Fruit fly (Drosophila melanogaster) whole organism, embryonic: ENCODE measurements around the gene Spn27A.

Source experiments
- Aef1 ChIP-seq: fragments of 200-800 bp; sonication (Bioruptor generic); IDR thresholded peaks from 3 replicates; pipeline ENCODE4 v1.3.6; 2022; ENCODE audit warnings: missing biosample characterization, missing genetic modification characterization
- Asciz ChIP-seq: fragments of 200-800 bp; sonication (Bioruptor generic); optimal IDR thresholded peaks from 2 replicates; lab custom pipeline; 2017; ENCODE audit warnings: missing biosample characterization, mild to moderate bottlenecking, missing genetic modification characterization, missing genetic modification reagents
- BtbVII ChIP-seq: fragments of 200-800 bp; sonication (Bioruptor generic); optimal IDR thresholded peaks from 3 replicates; lab custom pipeline; 2017; ENCODE audit warnings: missing biosample characterization, mild to moderate bottlenecking, missing genetic modification characterization
- CG10147 ChIP-seq: fragments of 200-800 bp; sonication (Bioruptor generic); optimal IDR thresholded peaks from 2 replicates; lab custom pipeline; 2019; ENCODE audit warnings: missing biosample characterization, mild to moderate bottlenecking, missing genetic modification characterization, moderate library complexity
- CG10267 ChIP-seq: fragments of 200-800 bp; sonication (Bioruptor generic); optimal IDR thresholded peaks from 2 replicates; lab custom pipeline; 2018; ENCODE audit warnings: missing biosample characterization, mild to moderate bottlenecking, missing genetic modification characterization, moderate library complexity
- CG13287 ChIP-seq: fragments of 200-800 bp; sonication (Bioruptor generic); IDR thresholded peaks from 2 replicates; pipeline ENCODE4 v1.3.6; 2022; ENCODE audit warnings: missing biosample characterization, missing genetic modification characterization; ENCODE audit not compliant: partially characterized antibody
- CG1792 ChIP-seq: fragments of 200-800 bp; sonication (Bioruptor generic); optimal IDR thresholded peaks from 2 replicates; lab custom pipeline; 2016; ENCODE audit warnings: missing biosample characterization, missing genetic modification characterization
- CG2120 ChIP-seq: fragments of 200-800 bp; sonication (Bioruptor generic); optimal IDR thresholded peaks from 3 replicates; lab custom pipeline; 2016; ENCODE audit warnings: missing biosample characterization, missing genetic modification characterization
- CG2199 ChIP-seq: fragments of 200-800 bp; sonication (Bioruptor generic); IDR thresholded peaks from 3 replicates; pipeline ENCODE4 v1.3.6; 2022; ENCODE audit warnings: missing biosample characterization, missing genetic modification characterization
- CG2678 ChIP-seq: fragments of 200-800 bp; sonication (Bioruptor generic); optimal IDR thresholded peaks from 3 replicates; lab custom pipeline; 2019; ENCODE audit warnings: missing biosample characterization, mild to moderate bottlenecking, missing genetic modification characterization, moderate library complexity
- CG2889 ChIP-seq: fragments of 200-800 bp; sonication (Bioruptor generic); IDR thresholded peaks from 3 replicates; pipeline ENCODE4 v1.3.6; 2022; ENCODE audit warnings: missing biosample characterization, missing genetic modification characterization
- CG31224 ChIP-seq: fragments of 200-800 bp; sonication (Bioruptor generic); IDR thresholded peaks from 2 replicates; pipeline ENCODE4 v1.3.6; 2022; ENCODE audit warnings: missing biosample characterization, missing genetic modification characterization
- CG6791 ChIP-seq: fragments of 200-800 bp; sonication (Bioruptor generic); IDR thresholded peaks from 3 replicates; pipeline ENCODE4 v1.3.6; 2022; ENCODE audit warnings: missing biosample characterization, missing genetic modification characterization; ENCODE audit not compliant: partially characterized antibody
- CG9609 ChIP-seq: fragments of 200-800 bp; sonication (Bioruptor generic); optimal IDR thresholded peaks from 3 replicates; lab custom pipeline; 2016; ENCODE audit warnings: missing biosample characterization, missing genetic modification characterization
- CG9932 ChIP-seq: fragments of 200-800 bp; sonication (Bioruptor generic); IDR thresholded peaks from 2 replicates; pipeline ENCODE4 v1.3.6; 2022; ENCODE audit warnings: missing biosample characterization, missing genetic modification characterization
- Camta ChIP-seq: fragments of 200-800 bp; sonication (Bioruptor generic); optimal IDR thresholded peaks from 2 replicates; lab custom pipeline; 2016; ENCODE audit warnings: missing biosample characterization, missing genetic modification characterization
- Dip2 ChIP-seq: fragments of 200-800 bp; sonication (Bioruptor generic); IDR thresholded peaks from 2 replicates; pipeline ENCODE4 v1.3.6; 2022; ENCODE audit warnings: missing biosample characterization, missing genetic modification characterization
- Doc2 ChIP-seq: fragments of 200-800 bp; sonication (Bioruptor generic); IDR thresholded peaks from 2 replicates; pipeline ENCODE4 v1.3.6; 2022; ENCODE audit warnings: missing biosample characterization, missing genetic modification characterization
- HmgZ ChIP-seq: fragments of 200-800 bp; sonication (Bioruptor generic); optimal IDR thresholded peaks from 2 replicates; lab custom pipeline; 2018; ENCODE audit warnings: missing biosample characterization, mild to moderate bottlenecking, missing genetic modification characterization
- Hmx ChIP-seq: fragments of 200-800 bp; sonication (Bioruptor generic); optimal IDR thresholded peaks from 2 replicates; lab custom pipeline; 2016; ENCODE audit warnings: missing biosample characterization, missing genetic modification characterization
- Lim3 ChIP-seq: fragments of 200-800 bp; sonication (Bioruptor generic); IDR thresholded peaks from 2 replicates; pipeline ENCODE4 v1.3.6; 2022; ENCODE audit warnings: missing biosample characterization, missing genetic modification characterization
- Optix ChIP-seq: fragments of 200-800 bp; sonication (Bioruptor generic); IDR thresholded peaks from 3 replicates; pipeline ENCODE4 v1.3.6; 2022; ENCODE audit warnings: missing biosample characterization, missing genetic modification characterization
- Sry-δ ChIP-seq: fragments of 200-800 bp; sonication (Bioruptor generic); optimal IDR thresholded peaks from 2 replicates; lab custom pipeline; 2016; ENCODE audit warnings: missing biosample characterization, missing genetic modification characterization
- Vsx1 ChIP-seq: fragments of 200-800 bp; sonication (Bioruptor generic); optimal IDR thresholded peaks from 2 replicates; lab custom pipeline; 2017; ENCODE audit warnings: missing biosample characterization, mild to moderate bottlenecking, missing genetic modification characterization, missing genetic modification reagents
- YL-1 ChIP-seq: fragments of 200-800 bp; sonication (Bioruptor generic); optimal IDR thresholded peaks from 3 replicates; lab custom pipeline; 2017; ENCODE audit warnings: missing biosample characterization, mild to moderate bottlenecking, missing genetic modification characterization
- az2 ChIP-seq: fragments of 200-800 bp; sonication (Bioruptor generic); optimal IDR thresholded peaks from 3 replicates; lab custom pipeline; 2016; ENCODE audit warnings: missing biosample characterization, missing genetic modification characterization
- bcd ChIP-seq: fragments of 200-800 bp; sonication (Bioruptor generic); optimal IDR thresholded peaks from 2 replicates; lab custom pipeline; 2017; ENCODE audit warnings: missing biosample characterization, mild to moderate bottlenecking, missing genetic modification characterization
- btn ChIP-seq: fragments of 200-800 bp; sonication (Bioruptor generic); optimal IDR thresholded peaks from 2 replicates; lab custom pipeline; 2016; ENCODE audit warnings: missing biosample characterization, missing genetic modification characterization
- en ChIP-seq: fragments of 200-800 bp; sonication (Bioruptor generic); optimal IDR thresholded peaks from 2 replicates; lab custom pipeline; 2016; ENCODE audit warnings: missing biosample characterization, missing genetic modification characterization
- eyg ChIP-seq: fragments of 200-800 bp; sonication (Bioruptor generic); optimal IDR thresholded peaks from 3 replicates; lab custom pipeline; 2016; ENCODE audit warnings: missing biosample characterization, missing genetic modification characterization
- gfzf ChIP-seq: fragments of 200-800 bp; sonication (Bioruptor generic); optimal IDR thresholded peaks from 2 replicates; lab custom pipeline; 2016; ENCODE audit warnings: missing biosample characterization, mild to moderate bottlenecking, missing genetic modification characterization, moderate library complexity
- hb ChIP-seq: fragments of 200-800 bp; sonication (Bioruptor generic); IDR thresholded peaks from 3 replicates; pipeline ENCODE4 v1.3.6; 2022; ENCODE audit warnings: missing biosample characterization, missing genetic modification characterization; ENCODE audit not compliant: partially characterized antibody
- her ChIP-seq: fragments of 200-800 bp; sonication (Bioruptor generic); optimal IDR thresholded peaks from 2 replicates; lab custom pipeline; 2016; ENCODE audit warnings: missing biosample characterization, missing genetic modification characterization
- jing ChIP-seq: fragments of 200-800 bp; sonication (Bioruptor generic); optimal IDR thresholded peaks from 2 replicates; lab custom pipeline; 2018; ENCODE audit warnings: missing biosample characterization, mild to moderate bottlenecking, missing genetic modification characterization
- ken ChIP-seq: fragments of 200-800 bp; sonication (Bioruptor generic); IDR thresholded peaks from 3 replicates; pipeline ENCODE4 v1.3.6; 2022; ENCODE audit warnings: missing biosample characterization, missing genetic modification characterization
- lmd ChIP-seq: fragments of 200-800 bp; sonication (Bioruptor generic); IDR thresholded peaks from 2 replicates; pipeline ENCODE4 v1.3.6; 2022; ENCODE audit warnings: missing biosample characterization, missing genetic modification characterization
- nerfin-1 ChIP-seq: fragments of 200-800 bp; sonication (Bioruptor generic); optimal IDR thresholded peaks from 3 replicates; lab custom pipeline; 2019; ENCODE audit warnings: missing biosample characterization, mild to moderate bottlenecking, missing genetic modification characterization, moderate library complexity
- pnt ChIP-seq: fragments of 200-800 bp; sonication (Bioruptor generic); optimal IDR thresholded peaks from 3 replicates; lab custom pipeline; 2016; ENCODE audit warnings: missing biosample characterization, missing genetic modification characterization
- slp2 ChIP-seq: fragments of 200-800 bp; sonication (Bioruptor generic); optimal IDR thresholded peaks from 2 replicates; lab custom pipeline; 2016; ENCODE audit warnings: missing biosample characterization, missing genetic modification characterization
- so ChIP-seq: fragments of 200-800 bp; sonication (Bioruptor generic); IDR thresholded peaks from 3 replicates; pipeline ENCODE4 v1.3.6; 2022; ENCODE audit warnings: missing biosample characterization, missing genetic modification characterization
- ssp ChIP-seq: fragments of 200-800 bp; sonication (Bioruptor generic); IDR thresholded peaks from 2 replicates; pipeline ENCODE4 v1.3.6; 2022; ENCODE audit warnings: missing biosample characterization, missing genetic modification characterization
- tin ChIP-seq: fragments of 200-800 bp; sonication (Bioruptor generic); optimal IDR thresholded peaks from 3 replicates; lab custom pipeline; 2016; ENCODE audit warnings: missing biosample characterization, missing genetic modification characterization
- tna ChIP-seq: fragments of 200-800 bp; sonication (Bioruptor generic); IDR thresholded peaks from 2 replicates; pipeline ENCODE4 v1.3.6; 2022; ENCODE audit warnings: missing biosample characterization, missing genetic modification characterization; ENCODE audit not compliant: partially characterized antibody
- tup ChIP-seq: fragments of 200-800 bp; sonication (Bioruptor generic); optimal IDR thresholded peaks from 2 replicates; lab custom pipeline; 2016; ENCODE audit warnings: missing biosample characterization, mild to moderate bottlenecking, missing genetic modification characterization, moderate library complexity
- tx ChIP-seq: fragments of 200-800 bp; sonication (Bioruptor generic); optimal IDR thresholded peaks from 2 replicates; lab custom pipeline; 2016; ENCODE audit warnings: missing biosample characterization, missing genetic modification characterization
- usp ChIP-seq: fragments of >200 bp; optimal IDR thresholded peaks from 2 replicates; lab custom pipeline; 2017; ENCODE audit warnings: missing biosample characterization, missing genetic modification characterization
- vnd ChIP-seq: fragments of 200-800 bp; sonication (Bioruptor generic); IDR thresholded peaks from 3 replicates; pipeline ENCODE4 v1.3.6; 2022; ENCODE audit warnings: missing biosample characterization, missing genetic modification characterization; ENCODE audit not compliant: partially characterized antibody
- yki ChIP-seq: fragments of >200 bp; optimal IDR thresholded peaks from 3 replicates; lab custom pipeline; 2018
- zen ChIP-seq: fragments of 200-800 bp; sonication (Bioruptor generic); optimal IDR thresholded peaks from 3 replicates; lab custom pipeline; 2018; ENCODE audit warnings: missing biosample characterization, mild to moderate bottlenecking, missing genetic modification characterization, moderate library complexity
- zfh1 ChIP-seq: fragments of 200-800 bp; sonication (Bioruptor generic); IDR thresholded peaks from 3 replicates; pipeline ENCODE4 v1.3.6; 2022; ENCODE audit warnings: missing biosample characterization, missing genetic modification characterization

Spn27A gene

dm6 chr2L:6647103-6647711 lies 25.9 kb downstream of the Spn27A start (continued):
- TF ChIP-seq CG2120 (GFP tag; lab: Kevin White, UChicago) (peak; percentile 98), CG1792 (GFP tag; lab: Kevin White, UChicago) (peak; percentile 95), tin (GFP tag; lab: Kevin White, UChicago) (peak; percentile 99), Hmx (GFP tag; lab: Kevin White, UChicago) (no peak), yki (lab: Kevin White, UChicago) (no peak), az2 (peak; percentile 99), zfh1 (GFP tag; lab: Robert Waterston, UW) (peak; percentile 98), HmgZ (tag; lab: Kevin White, UChicago) (peak; percentile 99), CG9932 (peak; percentile 92), Lim3 (GFP tag; lab: Robert Waterston, UW) (peak; percentile 91), CG2199 (GFP tag; lab: Robert Waterston, UW) (peak; percentile 98), CG6791 (GFP tag; lab: Robert Waterston, UW) (peak; percentile 59; the same call in 1 of the 3 replicates), her (GFP tag; lab: Kevin White, UChicago) (peak; percentile 97), Aef1 (peak; percentile 96), gfzf (GFP tag; lab: Kevin White, UChicago) (peak; percentile 23), tup (GFP tag; lab: Kevin White, UChicago) (peak; percentile 97), CG31224 (GFP tag; lab: Robert Waterston, UW) (peak; percentile 92), btn (GFP tag; lab: Kevin White, UChicago) (peak; percentile 98), pnt (GFP tag; lab: Kevin White, UChicago) (peak; percentile 97), usp (GFP tag; lab: Kevin White, UChicago) (no peak), CG13287 (peak; percentile 61), en (GFP tag; lab: Kevin White, UChicago) (peak; percentile 98), zen (tag; lab: Kevin White, UChicago) (peak; percentile 97), jing (GFP tag; lab: Kevin White, UChicago) (peak; percentile 98), lmd (GFP tag; lab: Robert Waterston, UW) (peak; percentile 97), tx (GFP tag; lab: Kevin White, UChicago) (peak; percentile 98), CG10267 (tag; lab: Kevin White, UChicago) (peak; percentile 96), CG2889 (GFP tag; lab: Robert Waterston, UW) (peak; percentile 93), nerfin-1 (tag; lab: Kevin White, UChicago) (peak; percentile 97), ken (GFP tag; lab: Robert Waterston, UW) (peak; percentile 96), slp2 (GFP tag; lab: Kevin White, UChicago) (peak; percentile 98), vnd (GFP tag; lab: Robert Waterston, UW) (0 out of 3 replicates have a peak, but pooled peaks have one; percentile 36), eyg (GFP tag; lab: Kevin White, UChicago) (peak; percentile 97), Optix (GFP tag; lab: Robert Waterston, UW) (peak; percentile 97), CG9609 (GFP tag; lab: Kevin White, UChicago) (peak; percentile 98), bcd (GFP tag; lab: Kevin White, UChicago) (peak; percentile 98), Sry-δ (GFP tag; lab: Kevin White, UChicago) (peak; percentile 70), Dip2 (peak; percentile 55; the same call in 1 of the 2 replicates), BtbVII (GFP tag; lab: Kevin White, UChicago) (peak; percentile 98), so (GFP tag; lab: Robert Waterston, UW) (peak; percentile 97), Camta (peak; percentile 99), CG2678 (tag; lab: Kevin White, UChicago) (peak; percentile 99), Doc2 (no peak; the same call in 1 of the 2 replicates), Asciz (GFP tag; lab: Kevin White, UChicago) (peak; percentile 99), Vsx1 (GFP tag; lab: Kevin White, UChicago) (peak; percentile 97), CG10147 (GFP tag; lab: Kevin White, UChicago) (peak; percentile 95), hb (GFP tag; lab: Robert Waterston, UW) (peak; percentile 68; the same call in 2 of the 3 replicates), YL-1 (peak; percentile 96), tna (GFP tag; lab: Robert Waterston, UW) (0 out of 2 replicates have a peak, but pooled peaks have one; percentile 24), ssp (GFP tag; lab: Robert Waterston, UW) (peak; percentile 87)
